ENCODE assay signal across 5 fruit fly cellular contexts in genomic region chrX:10841717-10842255, dm6.
TF ChIP-seq lines count a peak whose summit lies in the region.

Gene CG15209 (plus strand): TSS chrX:10842205.

- no peak for TF ChIP-seq CTCF in whole organism, embryonic (GFP tag; optimal IDR thresholded peaks at IDR 0.05; lab: Kevin White, UChicago)

TF ChIP-seq in whole organism, adult, 20 proteins besides CTCF, POLR2A, EP300 and RAD21 (continues in another document):
- no peak for TF ChIP-seq cic (GFP tag; optimal IDR thresholded peaks at IDR 0.05; lab: Kevin White, UChicago)
- TF ChIP-seq CG1620 (GFP tag; optimal IDR thresholded peaks at IDR 0.05; lab: Kevin White, UChicago) = peak; percentile 16
- no peak for TF ChIP-seq Clk (GFP tag; optimal IDR thresholded peaks at IDR 0.05; lab: Kevin White, UChicago)
- TF ChIP-seq bab1 (GFP tag; optimal IDR thresholded peaks at IDR 0.05; lab: Kevin White, UChicago) = no peak
- no peak for TF ChIP-seq CG7045 (GFP tag; optimal IDR thresholded peaks at IDR 0.05; lab: Kevin White, UChicago)
- TF ChIP-seq CG11617 (GFP tag; optimal IDR thresholded peaks at IDR 0.05; lab: Kevin White, UChicago) = peak; percentile 37
- peak; percentile 50 for TF ChIP-seq CG5204 (GFP tag; optimal IDR thresholded peaks at IDR 0.05; lab: Kevin White, UChicago)
- peak; percentile 15 for TF ChIP-seq Mnt (GFP tag; optimal IDR thresholded peaks at IDR 0.05; lab: Kevin White, UChicago)
- TF ChIP-seq CG14711 (tag; optimal IDR thresholded peaks at IDR 0.05; lab: Kevin White, UChicago) = peak; percentile 25
- TF ChIP-seq tj (GFP tag; optimal IDR thresholded peaks at IDR 0.05; lab: Kevin White, UChicago) = peak; percentile 21
- no peak for TF ChIP-seq toe (GFP tag; optimal IDR thresholded peaks at IDR 0.05; lab: Kevin White, UChicago)
- no peak for TF ChIP-seq CG12768 (GFP tag; optimal IDR thresholded peaks at IDR 0.05; lab: Kevin White, UChicago)
- no peak for TF ChIP-seq CG33017 (tag; optimal IDR thresholded peaks at IDR 0.05; lab: Kevin White, UChicago)
- peak; percentile 21 for TF ChIP-seq pad (GFP tag; optimal IDR thresholded peaks at IDR 0.05; lab: Kevin White, UChicago)
- peak; percentile 32 for TF ChIP-seq Hr96 (GFP tag; optimal IDR thresholded peaks at IDR 0.05; lab: Kevin White, UChicago)
- no peak for TF ChIP-seq ovo (GFP tag; optimal IDR thresholded peaks at IDR 0.05; lab: Kevin White, UChicago)
- TF ChIP-seq Crg-1 (GFP tag; optimal IDR thresholded peaks at IDR 0.05; lab: Kevin White, UChicago) = no peak
- TF ChIP-seq kay (GFP tag; lab: Kevin White, UChicago; ENCODE audit: borderline replicate concordance) = no peak
- TF ChIP-seq CG7101 (tag; optimal IDR thresholded peaks at IDR 0.05; lab: Kevin White, UChicago) = peak; percentile 56

TF ChIP-seq in whole organism, embryonic, 481 proteins besides CTCF, POLR2A, EP300 and RAD21:
- TF ChIP-seq row (GFP tag; IDR thresholded peaks at IDR 0.05; lab: Robert Waterston, UW) (0 out of 3 replicates have a peak, but pooled peaks have one; percentile 11), Sry-β (GFP tag; optimal IDR thresholded peaks at IDR 0.05; lab: Kevin White, UChicago) (peak; percentile 79), CG10543 (GFP tag; optimal IDR thresholded peaks at IDR 0.05; lab: Kevin White, UChicago) (peak; percentile 13), Med (GFP tag; lab: Kevin White, UChicago) (peak; percentile 2), Usf (GFP tag; optimal IDR thresholded peaks at IDR 0.05; lab: Kevin White, UChicago) (no peak), psq (GFP tag; optimal IDR thresholded peaks at IDR 0.05; lab: Kevin White, UChicago) (no peak), Deaf1 (tag; optimal IDR thresholded peaks at IDR 0.05; lab: Kevin White, UChicago) (peak; percentile 75), CG6813 (GFP tag; optimal IDR thresholded peaks at IDR 0.05; lab: Kevin White, UChicago) (no peak), sug (tag; optimal IDR thresholded peaks at IDR 0.05; lab: Kevin White, UChicago) (peak; percentile 11), CG33557 (GFP tag; optimal IDR thresholded peaks at IDR 0.05; lab: Kevin White, UChicago) (no peak), CG17186 (GFP tag; optimal IDR thresholded peaks at IDR 0.05; lab: Kevin White, UChicago) (no peak)

TF ChIP-seq in whole organism, prepupa, 60 proteins besides CTCF, POLR2A, EP300 and RAD21:
- peak; percentile 0 for TF ChIP-seq lz (GFP tag; optimal IDR thresholded peaks at IDR 0.05; lab: Kevin White, UChicago)
- no peak for TF ChIP-seq Sox14 (GFP tag; optimal IDR thresholded peaks at IDR 0.05; lab: Kevin White, UChicago)
- no peak for TF ChIP-seq CG6854 (GFP tag; optimal IDR thresholded peaks at IDR 0.05; lab: Kevin White, UChicago)
- TF ChIP-seq svp (GFP tag; lab: Kevin White, UChicago) = peak; percentile 73
- peak; percentile 30 for TF ChIP-seq CG32006 (GFP tag; optimal IDR thresholded peaks at IDR 0.05; lab: Kevin White, UChicago)
- no peak for TF ChIP-seq CG6276 (GFP tag; optimal IDR thresholded peaks at IDR 0.05; lab: Kevin White, UChicago)
- peak; percentile 16 for TF ChIP-seq topi (GFP tag; optimal IDR thresholded peaks at IDR 0.05; lab: Kevin White, UChicago)
- TF ChIP-seq Eip78C (GFP tag; lab: Kevin White, UChicago) = peak; percentile 51
- peak in 1 of 2 experiments; percentile 5 for TF ChIP-seq ss (GFP tag; optimal IDR thresholded peaks at IDR 0.05; lab: Kevin White, UChicago)

TF ChIP-seq in whole organism, pupa, 21 proteins besides CTCF, POLR2A, EP300 and RAD21:
- TF ChIP-seq CG32121 (GFP tag; IDR thresholded peaks at IDR 0.05; lab: Robert Waterston, UW) (no peak; the same call in 1 of the 2 replicates), CG4496 (GFP tag; IDR thresholded peaks at IDR 0.05; lab: Robert Waterston, UW) (0 out of 3 replicates have a peak, but pooled peaks have one; percentile 9)

TF ChIP-seq in whole organism, wandering third instar larva, 38 proteins besides CTCF, POLR2A, EP300 and RAD21:
- no peak for TF ChIP-seq Hr83 (GFP tag; optimal IDR thresholded peaks at IDR 0.05; lab: Kevin White, UChicago; ENCODE audit: poor library complexity, severe bottlenecking)
- no peak for TF ChIP-seq dl (GFP tag; optimal IDR thresholded peaks at IDR 0.05; lab: Kevin White, UChicago; ENCODE audit: insufficient read depth in 1 of 2, partially characterized antibody in 2 of 2)
- TF ChIP-seq fru (GFP tag; optimal IDR thresholded peaks at IDR 0.05; lab: Kevin White, UChicago) = no peak
- TF ChIP-seq N (GFP tag; optimal IDR thresholded peaks at IDR 0.05; lab: Kevin White, UChicago) = no peak
- TF ChIP-seq woc (GFP tag; optimal IDR thresholded peaks at IDR 0.05; lab: Kevin White, UChicago) = peak; percentile 2
- TF ChIP-seq br (GFP tag; optimal IDR thresholded peaks at IDR 0.05; lab: Kevin White, UChicago) = peak; percentile 2
- no peak for TF ChIP-seq Hnf4 (GFP tag; optimal IDR thresholded peaks at IDR 0.05; lab: Kevin White, UChicago)
- TF ChIP-seq CG32264 (GFP tag; optimal IDR thresholded peaks at IDR 0.05; lab: Kevin White, UChicago) = no peak
- TF ChIP-seq tai (GFP tag; optimal IDR thresholded peaks at IDR 0.05; lab: Kevin White, UChicago) = no peak
- TF ChIP-seq Jra (GFP tag; optimal IDR thresholded peaks at IDR 0.05; lab: Kevin White, UChicago) = no peak
- TF ChIP-seq sv (GFP tag; optimal IDR thresholded peaks at IDR 0.05; lab: Kevin White, UChicago) = no peak
- no peak for TF ChIP-seq rgr (GFP tag; optimal IDR thresholded peaks at IDR 0.05; lab: Kevin White, UChicago)
- no peak for TF ChIP-seq usp (GFP tag; optimal IDR thresholded peaks at IDR 0.05; lab: Kevin White, UChicago)
- TF ChIP-seq foxo (GFP tag; optimal IDR thresholded peaks at IDR 0.05; lab: Kevin White, UChicago) = peak in 1 of 2 experiments; percentile 34
- no peak for TF ChIP-seq Dif (GFP tag; optimal IDR thresholded peaks at IDR 0.05; lab: Kevin White, UChicago; ENCODE audit: partially characterized antibody)
- TF ChIP-seq brk (GFP tag; optimal IDR thresholded peaks at IDR 0.05; lab: Kevin White, UChicago) = no peak
- no peak for TF ChIP-seq dsf (GFP tag; optimal IDR thresholded peaks at IDR 0.05; lab: Kevin White, UChicago; ENCODE audit: borderline replicate concordance)
- peak; percentile 34 for TF ChIP-seq Sp1 (GFP tag; optimal IDR thresholded peaks at IDR 0.05; lab: Kevin White, UChicago)
- no peak for TF ChIP-seq pan (optimal IDR thresholded peaks at IDR 0.05; lab: Kevin White, UChicago)
- TF ChIP-seq GATAd (GFP tag; optimal IDR thresholded peaks at IDR 0.05; lab: Kevin White, UChicago) = no peak
- TF ChIP-seq Dfd (GFP tag; optimal IDR thresholded peaks at IDR 0.05; lab: Kevin White, UChicago) = no peak
- TF ChIP-seq ey (GFP tag; optimal IDR thresholded peaks at IDR 0.05; lab: Kevin White, UChicago) = peak; percentile 23
- no peak for TF ChIP-seq Mio (GFP tag; optimal IDR thresholded peaks at IDR 0.05; lab: Kevin White, UChicago)
- TF ChIP-seq psq (GFP tag; optimal IDR thresholded peaks at IDR 0.05; lab: Kevin White, UChicago) = no peak
- no peak for TF ChIP-seq jim (GFP tag; optimal IDR thresholded peaks at IDR 0.05; lab: Kevin White, UChicago)
- no peak for TF ChIP-seq Hr78 (GFP tag; optimal IDR thresholded peaks at IDR 0.05; lab: Kevin White, UChicago)
- no peak for TF ChIP-seq OdsH (GFP tag; optimal IDR thresholded peaks at IDR 0.05; lab: Kevin White, UChicago)
- no peak for TF ChIP-seq Abd-B (GFP tag; optimal IDR thresholded peaks at IDR 0.05; lab: Kevin White, UChicago)
- no peak for TF ChIP-seq sage (GFP tag; optimal IDR thresholded peaks at IDR 0.05; lab: Kevin White, UChicago)
- peak; percentile 40 for TF ChIP-seq HLH106 (tag; optimal IDR thresholded peaks at IDR 0.05; lab: Kevin White, UChicago)
- no peak for TF ChIP-seq CG9705 (GFP tag; optimal IDR thresholded peaks at IDR 0.05; lab: Kevin White, UChicago)
- no peak for TF ChIP-seq lola (GFP tag; optimal IDR thresholded peaks at IDR 0.05; lab: Kevin White, UChicago)
- TF ChIP-seq Rel (GFP tag; optimal IDR thresholded peaks at IDR 0.05; lab: Kevin White, UChicago) = no peak
- no peak for TF ChIP-seq Rel (tag; optimal IDR thresholded peaks at IDR 0.05; lab: Kevin White, UChicago)
- TF ChIP-seq Myc (optimal IDR thresholded peaks at IDR 0.05; lab: Kevin White, UChicago) = peak; percentile 59
- no peak for TF ChIP-seq CrebA (GFP tag; optimal IDR thresholded peaks at IDR 0.05; lab: Kevin White, UChicago; ENCODE audit: borderline replicate concordance)
- TF ChIP-seq Vsx2 (GFP tag; optimal IDR thresholded peaks at IDR 0.05; lab: Kevin White, UChicago; ENCODE audit: partially characterized antibody) = no peak
- peak; percentile 2 for TF ChIP-seq h (GFP tag; optimal IDR thresholded peaks at IDR 0.05; lab: Kevin White, UChicago)
- no peak for TF ChIP-seq dmrt93B (GFP tag; optimal IDR thresholded peaks at IDR 0.05; lab: Kevin White, UChicago)
